Fruit fly (Drosophila melanogaster): ENCODE measurements around the gene CG15545.

dm6 chr3R:30890045-30890444 is 17.9 kb upstream of the CG15545 start:
- no peak for TF ChIP-seq CG8478 (optimal IDR thresholded peaks at IDR 0.05)
- no peak for TF ChIP-seq CTCF (optimal IDR thresholded peaks at IDR 0.05)
